Worm (Caenorhabditis elegans) whole organism, L2 larva: ENCODE results near the gene C07A9.9.

Experiments used
- C34F6.9 ChIP-seq: fragments of 150-350 bp; optimal IDR thresholded peaks from 2 replicates; lab custom pipeline; 2014; ENCODE audit warnings: missing biosample characterization, missing genetic modification characterization
- F13H6.1 ChIP-seq: sonication (generic microtip); optimal IDR thresholded peaks from 2 replicates; lab custom pipeline; 2016; ENCODE audit warnings: missing genetic modification characterization, missing compliant biosample characterization
- R02D3.7 ChIP-seq: fragments of 150-350 bp; optimal IDR thresholded peaks from 2 replicates; lab custom pipeline; 2014; ENCODE audit warnings: missing biosample characterization, missing genetic modification characterization
- Y55F3AM.14 ChIP-seq: fragments of 200-800 bp; sonication (Bioruptor generic); optimal IDR thresholded peaks from 2 replicates; lab custom pipeline; 2018; ENCODE audit warnings: mild to moderate bottlenecking, missing genetic modification characterization, missing compliant biosample characterization
- ZK546.5 ChIP-seq: sonication (generic microtip); optimal IDR thresholded peaks from 2 replicates; lab custom pipeline; 2017; ENCODE audit warnings: missing biosample characterization, missing genetic modification characterization
- alr-1 ChIP-seq: fragments of 150-350 bp; optimal IDR thresholded peaks from 2 replicates; lab custom pipeline; 2014; ENCODE audit warnings: missing biosample characterization, missing genetic modification characterization
- aly-2 ChIP-seq: fragments of 150-350 bp; optimal IDR thresholded peaks from 2 replicates; lab custom pipeline; 2014; ENCODE audit warnings: missing biosample characterization, missing genetic modification characterization
- ama-1 ChIP-seq: fragments of 150-350 bp; optimal IDR thresholded peaks from 2 replicates; lab custom pipeline; 2018; ENCODE audit warnings: inconsistent platforms
- blmp-1 ChIP-seq: sonication (generic microtip); optimal IDR thresholded peaks from 2 replicates; lab custom pipeline; 2017; ENCODE audit warnings: missing genetic modification characterization, mild to moderate bottlenecking, missing compliant biosample characterization, antibody characterized with exemption, moderate library complexity; ENCODE audit not compliant: insufficient read depth
- ceh-16 ChIP-seq: fragments of 150-350 bp; optimal IDR thresholded peaks from 2 replicates; lab custom pipeline; 2014; ENCODE audit warnings: missing biosample characterization, missing genetic modification characterization
- ceh-82 ChIP-seq: fragments of 150-350 bp; optimal IDR thresholded peaks from 2 replicates; lab custom pipeline; 2014; ENCODE audit warnings: missing biosample characterization, missing genetic modification characterization
- crh-2 ChIP-seq: sonication (generic microtip); optimal IDR thresholded peaks from 2 replicates; lab custom pipeline; 2017; ENCODE audit warnings: missing biosample characterization, missing genetic modification characterization
- dmd-4 ChIP-seq: sonication (generic microtip); optimal IDR thresholded peaks from 2 replicates; lab custom pipeline; 2017; ENCODE audit warnings: missing biosample characterization, missing genetic modification characterization
- egl-27 ChIP-seq: sonication (generic microtip); optimal IDR thresholded peaks from 3 replicates; lab custom pipeline; 2017; ENCODE audit warnings: missing biosample characterization, missing genetic modification reagents, missing genetic modification characterization
- elt-1 ChIP-seq: fragments of 150-350 bp; optimal IDR thresholded peaks from 2 replicates; lab custom pipeline; 2014; ENCODE audit warnings: missing biosample characterization, missing genetic modification characterization
- elt-3 ChIP-seq: sonication (generic microtip); optimal IDR thresholded peaks from 2 replicates; lab custom pipeline; 2017; ENCODE audit warnings: missing biosample characterization, missing genetic modification characterization
- fos-1 ChIP-seq: fragments of 150-350 bp; optimal IDR thresholded peaks from 2 replicates; lab custom pipeline; 2014; ENCODE audit warnings: missing biosample characterization, missing genetic modification characterization
- gmeb-1 ChIP-seq: fragments of 150-350 bp; optimal IDR thresholded peaks from 2 replicates; lab custom pipeline; 2014; ENCODE audit warnings: missing biosample characterization, missing genetic modification characterization
- lin-11 ChIP-seq: fragments of 150-350 bp; sonication (generic microtip); optimal IDR thresholded peaks from 2 replicates; lab custom pipeline; 2014; ENCODE audit warnings: missing biosample characterization, missing genetic modification characterization, inconsistent platforms, mixed read lengths
- lin-13 ChIP-seq: fragments of 150-350 bp; optimal IDR thresholded peaks from 2 replicates; lab custom pipeline; 2014; ENCODE audit warnings: missing biosample characterization, missing genetic modification reagents, missing genetic modification characterization
- lin-39 ChIP-seq: fragments of 150-350 bp; optimal IDR thresholded peaks from 2 replicates; lab custom pipeline; 2014; ENCODE audit warnings: missing biosample characterization, missing genetic modification reagents, missing genetic modification characterization
- lsy-2 ChIP-seq, 2 experiments: fragments of 150-350 bp in 1 of 2; sonication (generic microtip) in 1 of 2; optimal IDR thresholded peaks; 2 replicates each; lab custom pipeline; 2014 to 2017; ENCODE audit warnings: missing biosample characterization in 2 of 2, missing genetic modification characterization in 2 of 2
- mab-5 ChIP-seq: fragments of 150-350 bp; optimal IDR thresholded peaks from 2 replicates; lab custom pipeline; 2014; ENCODE audit warnings: missing biosample characterization, missing genetic modification characterization
- mdl-1 ChIP-seq, 2 experiments: fragments of 150-350 bp in 1 of 2; sonication (generic microtip) in 1 of 2; optimal IDR thresholded peaks; 2 replicates each; lab custom pipeline; 2017; ENCODE audit warnings: missing biosample characterization in 2 of 2, missing genetic modification characterization in 2 of 2
- nhr-10 ChIP-seq: sonication (generic microtip); optimal IDR thresholded peaks from 2 replicates; lab custom pipeline; 2017; ENCODE audit warnings: missing biosample characterization, missing genetic modification characterization
- nhr-11 ChIP-seq: fragments of 150-350 bp; optimal IDR thresholded peaks from 2 replicates; lab custom pipeline; 2014; ENCODE audit warnings: missing biosample characterization, missing genetic modification characterization
- nhr-129 ChIP-seq: fragments of 150-350 bp; optimal IDR thresholded peaks from 2 replicates; lab custom pipeline; 2014; ENCODE audit warnings: missing biosample characterization, missing genetic modification characterization
- nhr-21 ChIP-seq: fragments of 150-350 bp; optimal IDR thresholded peaks from 2 replicates; lab custom pipeline; 2014; ENCODE audit warnings: missing biosample characterization, missing genetic modification characterization
- nhr-237 ChIP-seq: fragments of 150-350 bp; optimal IDR thresholded peaks from 2 replicates; lab custom pipeline; 2014; ENCODE audit warnings: missing biosample characterization, missing genetic modification characterization
- nhr-25 ChIP-seq: fragments of 150-350 bp; sonication (generic microtip); optimal IDR thresholded peaks from 3 replicates; lab custom pipeline; 2014; ENCODE audit warnings: missing biosample characterization, missing genetic modification characterization
- nhr-6 ChIP-seq: fragments of 150-350 bp; optimal IDR thresholded peaks from 2 replicates; lab custom pipeline; 2014; ENCODE audit warnings: missing biosample characterization, missing genetic modification characterization
- nhr-77 ChIP-seq: fragments of 150-350 bp; optimal IDR thresholded peaks from 2 replicates; lab custom pipeline; 2014; ENCODE audit warnings: missing biosample characterization, missing genetic modification characterization
- peb-1 ChIP-seq: fragments of 150-350 bp; optimal IDR thresholded peaks from 2 replicates; lab custom pipeline; 2014; ENCODE audit warnings: missing biosample characterization, missing genetic modification characterization
- sem-4 ChIP-seq: fragments of 150-350 bp; optimal IDR thresholded peaks from 2 replicates; lab custom pipeline; 2014; ENCODE audit warnings: missing biosample characterization, missing genetic modification reagents, missing genetic modification characterization
- skn-1 ChIP-seq: sonication (generic microtip); optimal IDR thresholded peaks from 2 replicates; lab custom pipeline; 2017; ENCODE audit warnings: missing biosample characterization, missing genetic modification characterization
- sma-3 ChIP-seq: sonication (generic microtip); optimal IDR thresholded peaks from 2 replicates; lab custom pipeline; 2016; ENCODE audit warnings: missing genetic modification reagents, missing genetic modification characterization, missing compliant biosample characterization
- sma-9 ChIP-seq, 2 experiments: fragments of 150-350 bp in 1 of 2; sonication (generic microtip) in 1 of 2; optimal IDR thresholded peaks; 2 replicates each; lab custom pipeline; 2014 to 2016; ENCODE audit warnings: missing genetic modification characterization in 2 of 2, mild to moderate bottlenecking in 1 of 2, missing biosample characterization in 1 of 2, missing compliant biosample characterization in 1 of 2, missing genetic modification reagents in 1 of 2, moderate library complexity in 1 of 2
- snpc-4 ChIP-seq: fragments of 150-350 bp; optimal IDR thresholded peaks from 2 replicates; lab custom pipeline; 2014; ENCODE audit warnings: missing biosample characterization, missing genetic modification characterization
- unc-39 ChIP-seq: fragments of 150-350 bp; optimal IDR thresholded peaks from 2 replicates; lab custom pipeline; 2014; ENCODE audit warnings: missing biosample characterization, missing genetic modification characterization
- unc-55 ChIP-seq: fragments of 150-350 bp; sonication (generic microtip); optimal IDR thresholded peaks from 3 replicates; lab custom pipeline; 2014; ENCODE audit warnings: missing biosample characterization, missing genetic modification reagents, missing genetic modification characterization
- unc-62 ChIP-seq: fragments of 150-350 bp; optimal IDR thresholded peaks from 2 replicates; lab custom pipeline; 2014; ENCODE audit warnings: missing biosample characterization, missing genetic modification reagents, missing genetic modification characterization
- zag-1 ChIP-seq: fragments of 150-350 bp; optimal IDR thresholded peaks from 2 replicates; lab custom pipeline; 2014; ENCODE audit warnings: missing biosample characterization, missing genetic modification characterization
- ztf-1 ChIP-seq: fragments of 200-800 bp; sonication (Bioruptor generic); conservative IDR thresholded peaks from 2 replicates; pipeline ENCODE4 v1.3.6; 2022; ENCODE audit warnings: missing genetic modification characterization, missing compliant biosample characterization
- ztf-11 ChIP-seq: sonication (generic microtip); optimal IDR thresholded peaks from 2 replicates; lab custom pipeline; 2017; ENCODE audit warnings: missing biosample characterization, missing genetic modification characterization
- ztf-4 ChIP-seq: fragments of 150-350 bp; optimal IDR thresholded peaks from 2 replicates; lab custom pipeline; 2014; ENCODE audit warnings: missing biosample characterization, missing genetic modification characterization

Gene C07A9.9

DNA sequence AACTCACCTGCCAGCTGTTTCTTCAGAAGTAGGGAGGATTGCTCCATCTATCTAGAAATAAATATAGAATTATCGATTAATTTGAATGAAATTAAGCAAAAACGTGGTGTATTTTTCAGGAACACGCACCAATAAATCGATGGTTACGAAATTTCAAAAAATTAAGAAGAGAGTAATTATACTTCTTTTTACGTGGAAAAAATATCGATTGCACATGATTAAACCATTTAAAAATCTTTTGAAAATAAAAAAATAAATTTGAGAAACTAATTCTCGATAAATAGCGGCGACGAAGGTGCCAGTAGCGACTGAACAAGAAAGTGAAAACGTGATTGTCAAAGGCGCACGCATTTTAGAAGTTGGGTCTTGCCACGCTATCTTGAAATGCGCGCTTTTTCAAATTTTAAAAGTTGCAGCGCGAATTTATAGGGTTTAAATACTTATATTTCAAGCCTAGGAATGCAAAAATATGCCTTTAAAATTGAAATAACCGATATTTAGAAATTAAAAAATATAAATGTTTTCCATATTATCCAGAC is 36.3 kb downstream of the C07A9.9 start, which contains the start of gene ubc-7:
ubc-7 (minus strand) TSS at position 51 of the 539 bp plus-strand sequence.
- TF ChIP-seq nhr-10: no peak
- TF ChIP-seq skn-1: peak; percentile 60
- peak in 1 of 2 experiments; percentile 72 for TF ChIP-seq mdl-1 (tag; optimal IDR thresholded peaks at IDR 0.05; lab: Kevin White, UChicago)
- TF ChIP-seq alr-1: no peak
- no peak for TF ChIP-seq zag-1 (tag; lab: Kevin White, UChicago)
- TF ChIP-seq elt-3 (tag; lab: Kevin White, UChicago): no peak
- no peak for TF ChIP-seq dmd-4 (tag; lab: Kevin White, UChicago)
- TF ChIP-seq elt-1 (tag; lab: Kevin White, UChicago): no peak
- peak; percentile 20 for TF ChIP-seq R02D3.7 (tag; lab: Kevin White, UChicago)
- no peak for TF ChIP-seq nhr-237
- peak; percentile 57 for TF ChIP-seq ztf-4 (tag; lab: Kevin White, UChicago)
- peak; percentile 50 for TF ChIP-seq fos-1 (tag; lab: Kevin White, UChicago)
- peak; percentile 84 for TF ChIP-seq nhr-21 (tag; lab: Kevin White, UChicago)
- TF ChIP-seq nhr-77 (tag; lab: Kevin White, UChicago): no peak
- TF ChIP-seq sem-4 (tag; lab: Kevin White, UChicago): peak; percentile 59
- no peak for TF ChIP-seq peb-1 (tag; lab: Kevin White, UChicago)
- TF ChIP-seq nhr-11 (tag; lab: Kevin White, UChicago): no peak
- TF ChIP-seq mab-5 (tag; lab: Kevin White, UChicago): peak; percentile 74
- peak; percentile 39 for TF ChIP-seq snpc-4 (tag; lab: Kevin White, UChicago)
- peak; percentile 98 for TF ChIP-seq gmeb-1
- peak; percentile 26 for TF ChIP-seq ZK546.5 (tag; lab: Kevin White, UChicago)
- peak; percentile 85 for TF ChIP-seq crh-2
- no peak for TF ChIP-seq ztf-11 (tag; lab: Kevin White, UChicago)
- TF ChIP-seq lin-11 (tag; lab: Kevin White, UChicago): peak; percentile 81
- TF ChIP-seq ceh-16: no peak
- no peak for TF ChIP-seq aly-2 (tag; lab: Kevin White, UChicago)
- no peak for TF ChIP-seq egl-27 (tag; lab: Kevin White, UChicago)
- TF ChIP-seq nhr-129 (tag; lab: Kevin White, UChicago): peak; percentile 78
- TF ChIP-seq sma-3 (GFP tag; lab: Kevin White, UChicago): peak; percentile 70
- peak; percentile 61 to 92 for TF ChIP-seq lsy-2 (tag; optimal IDR thresholded peaks at IDR 0.05; lab: Kevin White, UChicago)
- peak; percentile 97 for TF ChIP-seq blmp-1 (tag; lab: Kevin White, UChicago)
- TF ChIP-seq lin-39 (tag; lab: Kevin White, UChicago): no peak
- TF ChIP-seq ama-1 (lab: Kevin White, UChicago): peak; percentile 85
- TF ChIP-seq nhr-25 (tag; lab: Kevin White, UChicago): peak; percentile 88
- TF ChIP-seq ceh-82 (tag; lab: Kevin White, UChicago): peak; percentile 24
- peak; percentile 95 for TF ChIP-seq unc-55 (GFP tag; lab: Kevin White, UChicago)
- peak; percentile 87 for TF ChIP-seq lin-13 (GFP tag; lab: Kevin White, UChicago)
- peak; percentile 67 for TF ChIP-seq nhr-6
- TF ChIP-seq ztf-1 (GFP tag; lab: Robert Waterston, UW): no peak
- TF ChIP-seq C34F6.9 (tag; lab: Kevin White, UChicago): peak; percentile 83
- peak; percentile 64 for TF ChIP-seq F13H6.1 (tag; lab: Kevin White, UChicago)
- peak; percentile 81 for TF ChIP-seq sma-9 (GFP tag; optimal IDR thresholded peaks at IDR 0.05; lab: Kevin White, UChicago)
- TF ChIP-seq sma-9 (tag; optimal IDR thresholded peaks at IDR 0.05; lab: Kevin White, UChicago): no peak

DNA sequence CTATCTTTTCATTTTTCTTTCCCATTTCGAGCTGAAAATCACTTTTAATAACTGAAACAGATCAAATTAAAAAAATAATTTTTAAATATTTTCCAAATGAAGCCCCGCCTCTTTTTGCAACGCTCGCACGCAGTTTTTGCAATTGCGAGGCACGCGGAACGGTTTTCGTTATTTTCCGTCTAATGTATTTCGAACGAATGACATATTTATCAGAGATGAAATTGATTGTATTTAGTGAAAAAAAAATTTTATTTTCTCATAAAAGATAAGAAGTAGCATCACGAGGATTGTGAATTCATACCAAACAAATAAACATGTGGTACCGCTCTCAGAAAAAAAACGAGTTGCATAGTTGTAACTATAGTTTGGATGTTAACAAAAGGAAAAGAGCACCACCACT is 37.6 kb downstream of the C07A9.9 start, which contains the start of gene rpac-19:
rpac-19 (minus strand) TSS at position 31 of the 400 bp plus-strand sequence.
- TF ChIP-seq sma-9 (GFP tag; optimal IDR thresholded peaks at IDR 0.05; lab: Kevin White, UChicago): peak; percentile 69
- TF ChIP-seq sma-9 (tag; optimal IDR thresholded peaks at IDR 0.05; lab: Kevin White, UChicago): no peak
- peak; percentile 35 for TF ChIP-seq nhr-129 (tag; lab: Kevin White, UChicago)
- TF ChIP-seq skn-1: peak; percentile 66
- no peak for TF ChIP-seq nhr-21 (tag; lab: Kevin White, UChicago)
- peak; percentile 4 for TF ChIP-seq fos-1 (tag; lab: Kevin White, UChicago)
- TF ChIP-seq lin-13 (GFP tag; lab: Kevin White, UChicago): peak; percentile 72
- TF ChIP-seq lin-39 (tag; lab: Kevin White, UChicago): no peak
- no peak for TF ChIP-seq blmp-1 (tag; lab: Kevin White, UChicago)
- peak; percentile 75 for TF ChIP-seq crh-2
- TF ChIP-seq elt-3 (tag; lab: Kevin White, UChicago): no peak
- TF ChIP-seq F13H6.1 (tag; lab: Kevin White, UChicago): peak; percentile 72
- peak; percentile 64 for TF ChIP-seq ama-1 (lab: Kevin White, UChicago)
- TF ChIP-seq dmd-4 (tag; lab: Kevin White, UChicago): no peak
- peak in 1 of 2 experiments; percentile 76 for TF ChIP-seq lsy-2 (tag; optimal IDR thresholded peaks at IDR 0.05; lab: Kevin White, UChicago)
- peak; percentile 85 for TF ChIP-seq sma-3 (GFP tag; lab: Kevin White, UChicago)
- TF ChIP-seq unc-55 (GFP tag; lab: Kevin White, UChicago): peak; percentile 57
- peak; percentile 58 for TF ChIP-seq nhr-25 (tag; lab: Kevin White, UChicago)
- peak; percentile 77 for TF ChIP-seq sem-4 (tag; lab: Kevin White, UChicago)
- no peak for TF ChIP-seq ceh-16
- no peak for TF ChIP-seq ceh-82 (tag; lab: Kevin White, UChicago)
- TF ChIP-seq unc-62 (GFP tag; lab: Kevin White, UChicago): no peak
- TF ChIP-seq gmeb-1: peak; percentile 80
- no peak for TF ChIP-seq aly-2 (tag; lab: Kevin White, UChicago)
- TF ChIP-seq nhr-237: peak; percentile 19
- peak; percentile 17 for TF ChIP-seq Y55F3AM.14 (GFP tag; lab: Kevin White, UChicago)
- TF ChIP-seq unc-39 (tag; lab: Kevin White, UChicago): no peak
- TF ChIP-seq egl-27 (tag; lab: Kevin White, UChicago): peak; percentile 6
- peak; percentile 55 for TF ChIP-seq ztf-4 (tag; lab: Kevin White, UChicago)
- TF ChIP-seq alr-1: no peak
- TF ChIP-seq C34F6.9 (tag; lab: Kevin White, UChicago): peak; percentile 63
- no peak for TF ChIP-seq mab-5 (tag; lab: Kevin White, UChicago)
- TF ChIP-seq nhr-11 (tag; lab: Kevin White, UChicago): no peak
